Fruit fly (Drosophila melanogaster): Measurements from ENCODE around the gene Npc2b.

- TF ChIP-seq tio (GFP tag; optimal IDR thresholded peaks at IDR 0.05) (no peak), CG8089 (GFP tag; optimal IDR thresholded peaks at IDR 0.05) (no peak), CG8944 (GFP tag; optimal IDR thresholded peaks at IDR 0.05) (no peak), Ptx1 (GFP tag; IDR thresholded peaks at IDR 0.05) (no peak), CG7786 (GFP tag; optimal IDR thresholded peaks at IDR 0.05) (no peak), CG12391 (tag; optimal IDR thresholded peaks at IDR 0.05) (peak; percentile 14)
These were observed 9.3 kb downstream of the Npc2b start for dm6 chr3R:14098527-14099109.

Measured in whole organism, embryonic.